Worm (Caenorhabditis elegans): ENCODE measurements around the gene Y39A1A.22.

DNA sequence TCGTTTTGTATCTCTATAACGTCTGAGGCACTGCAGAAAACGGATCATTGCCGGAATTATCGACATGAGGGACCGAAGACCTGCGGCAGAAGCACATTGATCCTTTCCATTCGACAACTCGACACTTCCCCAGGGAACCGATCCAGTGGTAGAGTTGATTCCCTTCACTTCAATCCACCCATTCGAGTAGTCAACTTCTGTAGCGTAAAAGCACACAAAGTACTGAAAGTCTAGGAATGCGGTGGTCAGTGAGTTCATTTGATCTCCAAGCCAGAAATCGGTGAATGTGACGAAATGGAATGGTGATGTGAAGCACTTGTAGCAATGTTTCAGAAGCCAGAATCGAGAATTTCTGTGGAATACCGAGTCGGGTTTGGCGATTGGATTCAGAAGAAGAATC is 2.3 kb downstream of the Y39A1A.22 start:
- TF ChIP-seq T22C8.4 (GFP tag; IDR thresholded peaks at IDR 0.05) (no peak), ref-1 (GFP tag; conservative IDR thresholded peaks at IDR 0.05) (no peak), flt-1 (GFP tag; IDR thresholded peaks at IDR 0.05) (no peak)

Data from whole organism, midembryonic.